Worm (Caenorhabditis elegans): ENCODE data around the gene srg-58.

DNA sequence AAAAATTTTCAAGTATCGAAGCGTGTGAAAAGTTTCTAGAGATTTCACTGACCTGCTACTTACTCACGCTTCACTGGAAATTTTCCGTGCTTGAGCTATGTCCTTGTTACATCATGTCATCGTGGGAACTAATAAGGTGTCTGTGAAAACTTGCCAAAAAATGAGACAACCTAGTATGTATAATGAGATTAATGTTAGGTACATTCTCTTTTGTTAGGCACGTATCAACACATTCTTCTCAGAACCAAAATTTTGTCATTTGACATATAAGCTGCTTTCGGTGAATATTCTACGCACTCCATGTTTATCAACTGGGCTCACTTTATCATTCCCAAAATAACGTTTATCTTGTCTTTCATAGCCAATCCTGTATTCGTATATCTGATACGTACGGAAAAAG is 14.7 kb upstream of the srg-58 start, which contains the start of gene srj-18:
- TF ChIP-seq unc-62 (GFP tag; optimal IDR thresholded peaks at IDR 0.05) (no peak), lin-13 (GFP tag; optimal IDR thresholded peaks at IDR 0.05) (no peak)

Data from whole organism, L1 larva.